Fruit fly (Drosophila melanogaster): ENCODE results near the gene Brd7-9.

- TF ChIP-seq CTCF (optimal IDR thresholded peaks at IDR 0.05) (no peak), CG8478 (optimal IDR thresholded peaks at IDR 0.05) (no peak)
These were observed 38.2 kb downstream of the Brd7-9 start, which contains the start of gene CG7115 for dm6 chr2L:7820851-7821250.
